Fruit fly (Drosophila melanogaster): Measurements from ENCODE around the gene mRpL22.

Gene mRpL22

dm6 chrX:16808654-16809053 lies 24.9 kb downstream of the mRpL22 start (continued):
- peak; percentile 27; the same call in 1 of the 3 replicates for TF ChIP-seq row (GFP tag; IDR thresholded peaks at IDR 0.05)
- no peak for TF ChIP-seq CG12071 (GFP tag; optimal IDR thresholded peaks at IDR 0.05)
- TF ChIP-seq CG12942 (GFP tag; optimal IDR thresholded peaks at IDR 0.05), result no peak
- no peak for TF ChIP-seq BtbVII (GFP tag; optimal IDR thresholded peaks at IDR 0.05)
- no peak for TF ChIP-seq Nf-YB (GFP tag; optimal IDR thresholded peaks at IDR 0.05)
- no peak for TF ChIP-seq E2f1 (GFP tag; IDR thresholded peaks at IDR 0.05)
- no peak for TF ChIP-seq lbe (GFP tag; optimal IDR thresholded peaks at IDR 0.05)
- TF ChIP-seq tna (GFP tag; IDR thresholded peaks at IDR 0.05; ENCODE audit: partially characterized antibody), result no peak
- TF ChIP-seq kni (GFP tag; optimal IDR thresholded peaks at IDR 0.05), result no peak
- 0 out of 2 replicates have a peak, but pooled peaks have one; percentile 12 for TF ChIP-seq Rfx (GFP tag; IDR thresholded peaks at IDR 0.05)
- no peak for TF ChIP-seq ken (GFP tag; IDR thresholded peaks at IDR 0.05)
- no peak for TF ChIP-seq CG10979 (tag; optimal IDR thresholded peaks at IDR 0.05)
- no peak for TF ChIP-seq gem (tag; optimal IDR thresholded peaks at IDR 0.05)
- no peak for TF ChIP-seq HHEX (GFP tag; optimal IDR thresholded peaks at IDR 0.05)
- no peak for TF ChIP-seq amos (GFP tag; IDR thresholded peaks at IDR 0.05; ENCODE audit: partially characterized antibody)
- TF ChIP-seq abd-A (tag; optimal IDR thresholded peaks at IDR 0.05), result no peak
- no peak for TF ChIP-seq sens (GFP tag)
- peak; percentile 23; the same call in 1 of the 2 replicates for TF ChIP-seq Rx (GFP tag; IDR thresholded peaks at IDR 0.05)
- no peak for TF ChIP-seq shn (GFP tag; optimal IDR thresholded peaks at IDR 0.05)
- TF ChIP-seq CG2199 (GFP tag; IDR thresholded peaks at IDR 0.05), result no peak
- no peak for TF ChIP-seq run (tag; optimal IDR thresholded peaks at IDR 0.05)
- no peak for TF ChIP-seq Hmx (GFP tag; optimal IDR thresholded peaks at IDR 0.05)
- no peak for TF ChIP-seq fd96Cb (tag; optimal IDR thresholded peaks at IDR 0.05)
- TF ChIP-seq CG12744 (GFP tag; optimal IDR thresholded peaks at IDR 0.05), result no peak
- no peak for TF ChIP-seq CG9609 (GFP tag; optimal IDR thresholded peaks at IDR 0.05)
- TF ChIP-seq slbo (GFP tag; IDR thresholded peaks at IDR 0.05), result no peak
- no peak for TF ChIP-seq NFAT (GFP tag; IDR thresholded peaks at IDR 0.05)
- peak; percentile 42 for TF ChIP-seq cad (GFP tag; optimal IDR thresholded peaks at IDR 0.05)
- TF ChIP-seq CG7372 (GFP tag; IDR thresholded peaks at IDR 0.05), result no peak
- TF ChIP-seq Meics (GFP tag; optimal IDR thresholded peaks at IDR 0.05), result no peak
- no peak for TF ChIP-seq CG4282 (GFP tag; optimal IDR thresholded peaks at IDR 0.05)
- TF ChIP-seq Dip3 (GFP tag; optimal IDR thresholded peaks at IDR 0.05), result peak; percentile 18
- no peak for TF ChIP-seq CG10274 (GFP tag; optimal IDR thresholded peaks at IDR 0.05)
- no peak for TF ChIP-seq cwo (GFP tag; optimal IDR thresholded peaks at IDR 0.05)
- peak; percentile 54 for TF ChIP-seq zf30C (GFP tag; optimal IDR thresholded peaks at IDR 0.05)
- TF ChIP-seq D19B (GFP tag; optimal IDR thresholded peaks at IDR 0.05), result no peak
- no peak for TF ChIP-seq oc (tag; optimal IDR thresholded peaks at IDR 0.05)
- peak; percentile 8 for TF ChIP-seq CG7556 (GFP tag; optimal IDR thresholded peaks at IDR 0.05)
- no peak for TF ChIP-seq CG34224 (GFP tag; IDR thresholded peaks at IDR 0.05; ENCODE audit: partially characterized antibody)
- no peak for TF ChIP-seq CG3838 (GFP tag; optimal IDR thresholded peaks at IDR 0.05)
- TF ChIP-seq Six4 (GFP tag; optimal IDR thresholded peaks at IDR 0.05), result no peak
- TF ChIP-seq CG10366 (GFP tag; IDR thresholded peaks at IDR 0.05), result no peak
- TF ChIP-seq CG4854 (GFP tag; optimal IDR thresholded peaks at IDR 0.05), result no peak
- 0 out of 3 replicates have a peak, but pooled peaks have one; percentile 19 for TF ChIP-seq dysf (GFP tag; IDR thresholded peaks at IDR 0.05)
- no peak for TF ChIP-seq CG10147 (GFP tag; optimal IDR thresholded peaks at IDR 0.05)
- no peak for TF ChIP-seq CG16815 (GFP tag; optimal IDR thresholded peaks at IDR 0.05)
- no peak for TF ChIP-seq Asciz (GFP tag; optimal IDR thresholded peaks at IDR 0.05)
- TF ChIP-seq CG14860 (GFP tag; IDR thresholded peaks at IDR 0.05; ENCODE audit: partially characterized antibody), result no peak
- peak; percentile 14; the same call in 1 of the 2 replicates for TF ChIP-seq CG32532 (GFP tag; IDR thresholded peaks at IDR 0.05)
- TF ChIP-seq Atf6 (GFP tag; IDR thresholded peaks at IDR 0.05), result peak; percentile 14; the same call in 1 of the 2 replicates
- no peak for TF ChIP-seq croc (GFP tag; conservative IDR thresholded peaks at IDR 0.05)
- no peak for TF ChIP-seq pnt (GFP tag; optimal IDR thresholded peaks at IDR 0.05)

Data from whole organism, embryonic.